Fruit fly (Drosophila melanogaster) whole organism, embryonic: ENCODE measurements around the gene CG9166.

Experiments used
- ATbp ChIP-seq: fragments of 200-800 bp; sonication (Bioruptor generic); optimal IDR thresholded peaks from 2 replicates; lab custom pipeline; 2017; ENCODE audit warnings: missing biosample characterization, mild to moderate bottlenecking, missing genetic modification characterization, missing genetic modification reagents
- CG10147 ChIP-seq: fragments of 200-800 bp; sonication (Bioruptor generic); optimal IDR thresholded peaks from 2 replicates; lab custom pipeline; 2019; ENCODE audit warnings: missing biosample characterization, mild to moderate bottlenecking, missing genetic modification characterization, moderate library complexity
- CG10462 ChIP-seq: fragments of 200-800 bp; sonication (Bioruptor generic); optimal IDR thresholded peaks from 2 replicates; lab custom pipeline; 2016; ENCODE audit warnings: missing biosample characterization, missing genetic modification characterization
- CG11456 ChIP-seq: fragments of 200-800 bp; sonication (Bioruptor generic); IDR thresholded peaks from 3 replicates; pipeline ENCODE4 v1.3.6; 2022; ENCODE audit warnings: missing biosample characterization, missing genetic modification characterization
- CG12236 ChIP-seq: fragments of 200-800 bp; sonication (Bioruptor generic); optimal IDR thresholded peaks from 2 replicates; lab custom pipeline; 2016; ENCODE audit warnings: missing biosample characterization, missing genetic modification characterization
- CG1233 ChIP-seq: fragments of 200-800 bp; sonication (Bioruptor generic); optimal IDR thresholded peaks from 4 replicates; lab custom pipeline; 2018; ENCODE audit warnings: missing biosample characterization, mild to moderate bottlenecking, missing genetic modification characterization
- CG14965 ChIP-seq: fragments of 200-800 bp; sonication (Bioruptor generic); optimal IDR thresholded peaks from 2 replicates; lab custom pipeline; 2016; ENCODE audit warnings: missing biosample characterization, missing genetic modification characterization, borderline replicate concordance
- CG2116 ChIP-seq: fragments of 200-800 bp; sonication (Bioruptor generic); optimal IDR thresholded peaks from 3 replicates; lab custom pipeline; 2018; ENCODE audit warnings: missing biosample characterization, mild to moderate bottlenecking, missing genetic modification characterization
- CG2678 ChIP-seq: fragments of 200-800 bp; sonication (Bioruptor generic); optimal IDR thresholded peaks from 3 replicates; lab custom pipeline; 2019; ENCODE audit warnings: missing biosample characterization, mild to moderate bottlenecking, missing genetic modification characterization, moderate library complexity
- CG34224 ChIP-seq: fragments of 200-800 bp; sonication (Bioruptor generic); IDR thresholded peaks from 3 replicates; pipeline ENCODE4 v1.3.6; 2022; ENCODE audit warnings: missing biosample characterization, missing genetic modification characterization; ENCODE audit not compliant: partially characterized antibody
- CG5953 ChIP-seq: fragments of 200-800 bp; sonication (Bioruptor generic); IDR thresholded peaks from 2 replicates; pipeline ENCODE4 v1.3.6; 2022; ENCODE audit warnings: missing biosample characterization, missing genetic modification characterization
- CG6683 ChIP-seq: fragments of 200-800 bp; sonication (Bioruptor generic); optimal IDR thresholded peaks from 2 replicates; lab custom pipeline; 2017; ENCODE audit warnings: missing biosample characterization, mild to moderate bottlenecking, missing genetic modification characterization, missing genetic modification reagents
- CG6791 ChIP-seq: fragments of 200-800 bp; sonication (Bioruptor generic); IDR thresholded peaks from 3 replicates; pipeline ENCODE4 v1.3.6; 2022; ENCODE audit warnings: missing biosample characterization, missing genetic modification characterization; ENCODE audit not compliant: partially characterized antibody
- CG7357 ChIP-seq: fragments of 200-800 bp; sonication (Bioruptor generic); IDR thresholded peaks from 3 replicates; pipeline ENCODE4 v1.3.6; 2022; ENCODE audit warnings: missing biosample characterization, missing genetic modification characterization
- CG9215 ChIP-seq: fragments of 200-800 bp; sonication (Bioruptor generic); IDR thresholded peaks from 2 replicates; pipeline ENCODE4 v1.3.6; 2022; ENCODE audit warnings: missing biosample characterization, missing genetic modification characterization
- Camta ChIP-seq: fragments of 200-800 bp; sonication (Bioruptor generic); optimal IDR thresholded peaks from 2 replicates; lab custom pipeline; 2016; ENCODE audit warnings: missing biosample characterization, missing genetic modification characterization
- Dll ChIP-seq: fragments of 200-800 bp; sonication (Bioruptor generic); IDR thresholded peaks from 4 replicates; pipeline ENCODE4 v1.3.6; 2022; ENCODE audit warnings: missing biosample characterization, missing genetic modification characterization; ENCODE audit not compliant: partially characterized antibody
- Doc2 ChIP-seq: fragments of 200-800 bp; sonication (Bioruptor generic); IDR thresholded peaks from 2 replicates; pipeline ENCODE4 v1.3.6; 2022; ENCODE audit warnings: missing biosample characterization, missing genetic modification characterization
- Dref ChIP-seq: fragments of 200-800 bp; sonication (Bioruptor generic); IDR thresholded peaks from 2 replicates; pipeline ENCODE4 v1.3.6; 2022; ENCODE audit warnings: missing biosample characterization, missing genetic modification characterization
- Fer1 ChIP-seq: fragments of 200-800 bp; sonication (Bioruptor generic); optimal IDR thresholded peaks from 2 replicates; lab custom pipeline; 2017; ENCODE audit warnings: missing biosample characterization, mild to moderate bottlenecking, missing genetic modification characterization
- HLH4C ChIP-seq: fragments of 200-800 bp; sonication (Bioruptor generic); IDR thresholded peaks from 3 replicates; pipeline ENCODE4 v1.3.6; 2022; ENCODE audit warnings: missing biosample characterization, missing genetic modification characterization; ENCODE audit not compliant: partially characterized antibody
- Hmr ChIP-seq: fragments of 200-800 bp; sonication (Bioruptor generic); optimal IDR thresholded peaks from 3 replicates; lab custom pipeline; 2017; ENCODE audit warnings: mild to moderate bottlenecking, missing biosample characterization, missing genetic modification reagents, missing genetic modification characterization
- Hr39 ChIP-seq: fragments of >200 bp; optimal IDR thresholded peaks from 2 replicates; lab custom pipeline; 2017
- Max ChIP-seq: fragments of 200-800 bp; sonication (Bioruptor generic); optimal IDR thresholded peaks from 2 replicates; lab custom pipeline; 2016; ENCODE audit warnings: missing biosample characterization, mild to moderate bottlenecking, missing genetic modification characterization
- Sox100B ChIP-seq: fragments of 200-800 bp; sonication (Bioruptor generic); optimal IDR thresholded peaks from 3 replicates; lab custom pipeline; 2018; ENCODE audit warnings: missing biosample characterization, mild to moderate bottlenecking, missing genetic modification characterization
- ara ChIP-seq: fragments of 200-800 bp; sonication (Bioruptor generic); IDR thresholded peaks from 2 replicates; pipeline ENCODE4 v1.3.6; 2022; ENCODE audit warnings: missing biosample characterization, missing genetic modification characterization
- ash1 ChIP-seq: fragments of 200-800 bp; sonication (Bioruptor generic); optimal IDR thresholded peaks from 2 replicates; lab custom pipeline; 2018; ENCODE audit warnings: missing biosample characterization, mild to moderate bottlenecking, missing genetic modification characterization
- chif ChIP-seq, 2 experiments: fragments of 200-800 bp; sonication (Bioruptor generic); optimal IDR thresholded peaks; 3 replicates each; lab custom pipeline; 2016; ENCODE audit warnings: missing biosample characterization in 2 of 2, missing genetic modification characterization in 2 of 2
- crp ChIP-seq, 2 experiments: fragments of 200-800 bp; sonication (Bioruptor generic); optimal IDR thresholded peaks; 2 replicates in 1 of 2; 3 replicates in 1 of 2; lab custom pipeline; 2017; ENCODE audit warnings: missing biosample characterization in 2 of 2, missing genetic modification characterization in 2 of 2, mild to moderate bottlenecking in 1 of 2, moderate library complexity in 1 of 2
- dan ChIP-seq: fragments of 200-800 bp; sonication (Bioruptor generic); IDR thresholded peaks from 2 replicates; pipeline ENCODE4 v1.3.6; 2022; ENCODE audit warnings: missing biosample characterization, missing genetic modification characterization
- en ChIP-seq: fragments of 200-800 bp; sonication (Bioruptor generic); optimal IDR thresholded peaks from 2 replicates; lab custom pipeline; 2016; ENCODE audit warnings: missing biosample characterization, missing genetic modification characterization
- ftz-f1 ChIP-seq: fragments of 200-800 bp; sonication (Bioruptor generic); optimal IDR thresholded peaks from 2 replicates; lab custom pipeline; 2016; ENCODE audit warnings: missing biosample characterization, missing genetic modification characterization
- gem ChIP-seq: fragments of 200-800 bp; sonication (Bioruptor generic); optimal IDR thresholded peaks from 2 replicates; lab custom pipeline; 2019; ENCODE audit warnings: missing biosample characterization, mild to moderate bottlenecking, missing genetic modification characterization, moderate library complexity
- gt ChIP-seq: fragments of 200-800 bp; sonication (Bioruptor generic); IDR thresholded peaks from 2 replicates; pipeline ENCODE4 v1.3.6; 2022; ENCODE audit warnings: missing biosample characterization, missing genetic modification characterization
- hb ChIP-seq: fragments of 200-800 bp; sonication (Bioruptor generic); IDR thresholded peaks from 3 replicates; pipeline ENCODE4 v1.3.6; 2022; ENCODE audit warnings: missing biosample characterization, missing genetic modification characterization; ENCODE audit not compliant: partially characterized antibody
- jumu ChIP-seq: fragments of 200-800 bp; sonication (Bioruptor generic); optimal IDR thresholded peaks from 3 replicates; lab custom pipeline; 2016; ENCODE audit warnings: missing biosample characterization, missing genetic modification characterization
- lmd ChIP-seq: fragments of 200-800 bp; sonication (Bioruptor generic); IDR thresholded peaks from 2 replicates; pipeline ENCODE4 v1.3.6; 2022; ENCODE audit warnings: missing biosample characterization, missing genetic modification characterization
- lov ChIP-seq, 2 experiments: fragments of 200-800 bp in 1 of 2; fragments of >200 bp in 1 of 2; sonication (Bioruptor generic) in 1 of 2; IDR thresholded peaks in 1 of 2; optimal IDR thresholded peaks in 1 of 2; 2 replicates in 1 of 2; 3 replicates in 1 of 2; pipeline versions ENCODE4 v1.3.6 to Lab custom; 2017 to 2022; ENCODE audit warnings: missing biosample characterization in 1 of 2, missing genetic modification characterization in 1 of 2
- mam ChIP-seq: fragments of 200-800 bp; sonication (Bioruptor generic); optimal IDR thresholded peaks from 3 replicates; lab custom pipeline; 2016; ENCODE audit warnings: missing biosample characterization, missing genetic modification characterization
- phol ChIP-seq: fragments of 200-800 bp; sonication (Bioruptor generic); optimal IDR thresholded peaks from 3 replicates; lab custom pipeline; 2018; ENCODE audit warnings: missing biosample characterization, mild to moderate bottlenecking, missing genetic modification characterization, moderate library complexity
- pum ChIP-seq: fragments of 200-800 bp; sonication (Bioruptor generic); optimal IDR thresholded peaks from 2 replicates; lab custom pipeline; 2016; ENCODE audit warnings: missing biosample characterization, missing genetic modification characterization
- shn ChIP-seq: fragments of 200-800 bp; sonication (Bioruptor generic); optimal IDR thresholded peaks from 3 replicates; lab custom pipeline; 2016; ENCODE audit warnings: missing biosample characterization, missing genetic modification characterization
- sug ChIP-seq: fragments of 200-800 bp; optimal IDR thresholded peaks from 2 replicates; lab custom pipeline; 2019; ENCODE audit warnings: missing biosample characterization, mild to moderate bottlenecking, missing genetic modification characterization, moderate library complexity
- tin ChIP-seq: fragments of 200-800 bp; sonication (Bioruptor generic); optimal IDR thresholded peaks from 3 replicates; lab custom pipeline; 2016; ENCODE audit warnings: missing biosample characterization, missing genetic modification characterization
- ttk ChIP-seq: fragments of 200-800 bp; sonication (Bioruptor generic); IDR thresholded peaks from 2 replicates; pipeline ENCODE4 v2.1.2; 2022; ENCODE audit warnings: missing biosample characterization, missing genetic modification characterization
- twi ChIP-seq: fragments of 200-800 bp; optimal IDR thresholded peaks from 2 replicates; lab custom pipeline; 2019; ENCODE audit warnings: missing biosample characterization, mild to moderate bottlenecking, missing genetic modification characterization, moderate library complexity
- vvl ChIP-seq: fragments of 200-800 bp; sonication (Bioruptor generic); IDR thresholded peaks from 2 replicates; pipeline ENCODE4 v1.3.6; 2022; ENCODE audit warnings: missing biosample characterization, missing genetic modification characterization
- zf30C ChIP-seq: fragments of 200-800 bp; sonication (Bioruptor generic); optimal IDR thresholded peaks from 3 replicates; lab custom pipeline; 2018; ENCODE audit warnings: missing biosample characterization, mild to moderate bottlenecking, missing genetic modification characterization

The CG9166 gene

DNA sequence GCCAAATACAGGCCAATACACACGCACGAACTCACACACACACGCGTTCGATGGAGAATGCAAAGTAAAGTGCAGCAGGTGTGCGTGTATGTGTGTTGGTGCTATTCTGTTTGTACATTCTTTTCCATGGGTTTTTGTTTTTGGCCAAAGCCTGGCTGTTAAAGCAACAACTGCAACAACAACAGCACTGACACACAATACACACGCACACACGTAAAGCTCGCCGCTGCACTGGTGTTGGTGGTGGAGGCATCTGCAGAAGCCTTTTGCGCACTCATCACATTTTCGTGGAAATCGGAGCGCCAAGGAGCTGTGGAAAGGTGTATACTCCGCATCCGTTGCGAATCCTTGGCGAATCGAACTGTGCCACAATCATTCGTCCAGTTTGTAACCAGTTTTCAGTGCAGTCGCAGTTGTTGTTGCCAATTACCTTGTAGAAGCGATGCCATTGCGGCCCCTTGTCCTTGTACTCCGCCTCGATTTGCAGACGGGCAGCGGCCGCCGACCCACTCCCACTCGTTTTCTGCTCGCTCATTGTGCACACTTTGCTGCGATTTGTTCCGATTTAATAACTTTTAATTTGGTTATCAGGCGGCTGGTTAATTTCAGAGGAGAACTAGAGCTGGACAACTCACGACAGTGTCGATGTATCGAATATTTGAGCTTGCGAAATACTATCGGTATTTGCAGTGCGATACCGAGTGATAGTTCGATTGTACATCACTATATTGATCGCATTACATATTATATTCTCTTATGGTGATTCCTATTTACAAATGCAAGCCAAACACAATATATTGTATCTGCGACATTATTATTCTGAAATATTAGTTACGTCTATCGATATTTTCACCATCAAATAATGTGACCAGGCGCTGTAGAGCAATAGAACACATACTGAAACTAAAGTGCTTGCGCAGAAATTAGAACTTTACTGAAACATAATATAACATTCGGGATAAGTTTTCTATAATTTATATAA, 683 bp upstream of the CG9166 start (continued):
- TF ChIP-seq sug: peak; percentile 43
- TF ChIP-seq chif (GFP tag; optimal IDR thresholded peaks at IDR 0.05; lab: Kevin White, UChicago): no peak
- no peak for TF ChIP-seq ftz-f1 (GFP tag; lab: Kevin White, UChicago)
- TF ChIP-seq CG14965 (GFP tag; lab: Kevin White, UChicago): no peak
- peak; percentile 62 for TF ChIP-seq gem
- TF ChIP-seq ara: no peak
- TF ChIP-seq hb (GFP tag; lab: Robert Waterston, UW): peak; percentile 98
- TF ChIP-seq pum (GFP tag; lab: Kevin White, UChicago): peak; percentile 35
- peak; percentile 53 for TF ChIP-seq CG2678 (tag; lab: Kevin White, UChicago)
- TF ChIP-seq ATbp (GFP tag; lab: Kevin White, UChicago): no peak
- peak; percentile 38 for TF ChIP-seq Camta (GFP tag; lab: Kevin White, UChicago)
- TF ChIP-seq twi (tag; lab: Kevin White, UChicago): no peak
- peak; percentile 99 for TF ChIP-seq CG34224
- peak; percentile 66; the same call in 1 of the 3 replicates for TF ChIP-seq CG11456
- TF ChIP-seq Fer1 (GFP tag; lab: Kevin White, UChicago): no peak
- no peak for TF ChIP-seq crp (GFP tag; optimal IDR thresholded peaks at IDR 0.05; lab: Kevin White, UChicago)
- no peak for TF ChIP-seq Doc2
- no peak for TF ChIP-seq ash1
- TF ChIP-seq CG10462 (GFP tag; lab: Kevin White, UChicago): no peak
- TF ChIP-seq tin: peak; percentile 11
- TF ChIP-seq Hr39 (lab: Kevin White, UChicago): no peak
- no peak for TF ChIP-seq dan (GFP tag; lab: Robert Waterston, UW)
- no peak for TF ChIP-seq CG7357 (GFP tag; lab: Robert Waterston, UW)
- TF ChIP-seq zf30C (GFP tag; lab: Kevin White, UChicago): no peak
- peak; percentile 44 for TF ChIP-seq mam
- TF ChIP-seq jumu (GFP tag; lab: Kevin White, UChicago): peak; percentile 40
- TF ChIP-seq lov (optimal IDR thresholded peaks at IDR 0.05; lab: Kevin White, UChicago): no peak
- TF ChIP-seq lov (GFP tag; IDR thresholded peaks at IDR 0.05; lab: Robert Waterston, UW): no peak
- TF ChIP-seq vvl (GFP tag; lab: Robert Waterston, UW): peak; percentile 32; the same call in 1 of the 2 replicates
- peak; percentile 75 for TF ChIP-seq CG2116 (GFP tag; lab: Kevin White, UChicago)
- peak; percentile 98 for TF ChIP-seq Dll (GFP tag; lab: Robert Waterston, UW)
- peak; percentile 68 for TF ChIP-seq phol (tag; lab: Kevin White, UChicago)
- no peak for TF ChIP-seq CG10147 (GFP tag; lab: Kevin White, UChicago)
- TF ChIP-seq en: no peak
- TF ChIP-seq shn (GFP tag; lab: Kevin White, UChicago): peak; percentile 44
- TF ChIP-seq Sox100B: no peak
- TF ChIP-seq CG9215 (GFP tag; lab: Robert Waterston, UW): peak; percentile 7; the same call in 1 of the 2 replicates
- TF ChIP-seq CG1233 (GFP tag; lab: Kevin White, UChicago): no peak
- no peak for TF ChIP-seq CG6683 (GFP tag; lab: Kevin White, UChicago)
- TF ChIP-seq Dref (GFP tag; lab: Robert Waterston, UW): peak; percentile 88
- TF ChIP-seq Hmr (GFP tag; lab: Kevin White, UChicago): peak; percentile 46
- peak; percentile 98 for TF ChIP-seq CG6791 (GFP tag; lab: Robert Waterston, UW)
- no peak for TF ChIP-seq gt (GFP tag; lab: Robert Waterston, UW)
- TF ChIP-seq lmd (GFP tag; lab: Robert Waterston, UW): no peak; the same call in 1 of the 2 replicates
- TF ChIP-seq CG12236 (GFP tag; lab: Kevin White, UChicago): no peak
- peak; percentile 97 for TF ChIP-seq HLH4C (GFP tag; lab: Robert Waterston, UW)
- no peak for TF ChIP-seq ttk (GFP tag; lab: Robert Waterston, UW)
- TF ChIP-seq Max (GFP tag; lab: Kevin White, UChicago): peak; percentile 20
- TF ChIP-seq CG5953 (GFP tag; lab: Robert Waterston, UW): no peak
